Fruit fly (Drosophila melanogaster) whole organism, embryonic: ENCODE data around the gene yellow-b.

Experiments
- Antp ChIP-seq: fragments of 200-800 bp; sonication (Bioruptor generic); optimal IDR thresholded peaks from 3 replicates; lab custom pipeline; 2016; ENCODE audit warnings: missing biosample characterization, missing genetic modification characterization
- Awh ChIP-seq: fragments of 200-800 bp; sonication (Bioruptor generic); IDR thresholded peaks from 2 replicates; pipeline ENCODE4, ENCODE4 v1.3.6; 2022; ENCODE audit warnings: missing biosample characterization, missing genetic modification characterization
- CG10654 ChIP-seq: fragments of 200-800 bp; sonication (Bioruptor generic); optimal IDR thresholded peaks from 2 replicates; lab custom pipeline; 2016; ENCODE audit warnings: missing biosample characterization, missing genetic modification characterization
- CG12155 ChIP-seq: fragments of 200-800 bp; sonication (Bioruptor generic); optimal IDR thresholded peaks from 3 replicates; lab custom pipeline; 2016; ENCODE audit warnings: missing biosample characterization, missing genetic modification characterization
- CG12744 ChIP-seq: fragments of 200-800 bp; sonication (Bioruptor generic); optimal IDR thresholded peaks from 2 replicates; lab custom pipeline; 2016; ENCODE audit warnings: missing biosample characterization, missing genetic modification characterization
- CG12942 ChIP-seq: fragments of 200-800 bp; sonication (Bioruptor generic); optimal IDR thresholded peaks from 3 replicates; lab custom pipeline; 2016; ENCODE audit warnings: missing biosample characterization, missing genetic modification characterization
- CG13287 ChIP-seq: fragments of 200-800 bp; sonication (Bioruptor generic); IDR thresholded peaks from 2 replicates; pipeline ENCODE4 v1.3.6; 2022; ENCODE audit warnings: missing biosample characterization, missing genetic modification characterization; ENCODE audit not compliant: partially characterized antibody
- CG16813 ChIP-seq: fragments of 200-800 bp; sonication (Bioruptor generic); IDR thresholded peaks from 3 replicates; pipeline ENCODE4 v1.3.6; 2022; ENCODE audit warnings: missing biosample characterization, missing genetic modification characterization; ENCODE audit not compliant: partially characterized antibody
- CG16815 ChIP-seq: fragments of 200-800 bp; sonication (Bioruptor generic); optimal IDR thresholded peaks from 3 replicates; lab custom pipeline; 2017; ENCODE audit warnings: missing biosample characterization, mild to moderate bottlenecking, missing genetic modification characterization
- CG17328 ChIP-seq: fragments of 200-800 bp; sonication (Bioruptor generic); IDR thresholded peaks from 2 replicates; pipeline ENCODE4 v1.3.6; 2022; ENCODE audit warnings: missing biosample characterization, missing genetic modification characterization
- CG17361 ChIP-seq: fragments of 200-800 bp; sonication (Bioruptor generic); IDR thresholded peaks from 3 replicates; pipeline ENCODE4 v1.3.6; 2022; ENCODE audit warnings: missing biosample characterization, missing genetic modification characterization
- CG1832 ChIP-seq: fragments of 200-800 bp; sonication (Bioruptor generic); optimal IDR thresholded peaks from 2 replicates; lab custom pipeline; 2017; ENCODE audit warnings: missing biosample characterization, mild to moderate bottlenecking, missing genetic modification characterization, inconsistent platforms
- CG18619 ChIP-seq: fragments of 200-800 bp; sonication (Bioruptor generic); optimal IDR thresholded peaks from 3 replicates; lab custom pipeline; 2017; ENCODE audit warnings: missing biosample characterization, mild to moderate bottlenecking, missing genetic modification characterization
- CG32767 ChIP-seq: fragments of 200-800 bp; sonication (Bioruptor generic); IDR thresholded peaks from 2 replicates; pipeline ENCODE4 v1.3.6; 2022; ENCODE audit warnings: missing biosample characterization, missing genetic modification characterization
- CG32772 ChIP-seq: fragments of 200-800 bp; sonication (Bioruptor generic); IDR thresholded peaks from 2 replicates; pipeline ENCODE4 v1.3.6; 2022; ENCODE audit warnings: missing biosample characterization, missing genetic modification characterization
- CG3726 ChIP-seq: fragments of 200-800 bp; sonication (Bioruptor generic); IDR thresholded peaks from 3 replicates; pipeline ENCODE4, ENCODE4 v1.3.6; 2022; ENCODE audit warnings: missing biosample characterization, missing genetic modification characterization
- CG6654 ChIP-seq: fragments of 200-800 bp; sonication (Bioruptor generic); optimal IDR thresholded peaks from 2 replicates; lab custom pipeline; 2017; ENCODE audit warnings: missing biosample characterization, mild to moderate bottlenecking, missing genetic modification characterization
- CG6683 ChIP-seq: fragments of 200-800 bp; sonication (Bioruptor generic); optimal IDR thresholded peaks from 2 replicates; lab custom pipeline; 2017; ENCODE audit warnings: missing biosample characterization, mild to moderate bottlenecking, missing genetic modification characterization, missing genetic modification reagents
- CG8290 ChIP-seq, 3 experiments: fragments of 200-800 bp; sonication (Bioruptor generic); optimal IDR thresholded peaks; 2 replicates each; lab custom pipeline; 2016 to 2019; ENCODE audit warnings: missing biosample characterization in 3 of 3, missing genetic modification characterization in 3 of 3, mild to moderate bottlenecking in 2 of 3, moderate library complexity in 1 of 3
- D19B ChIP-seq: fragments of 200-800 bp; sonication (Bioruptor generic); optimal IDR thresholded peaks from 2 replicates; lab custom pipeline; 2017; ENCODE audit warnings: missing biosample characterization, mild to moderate bottlenecking, missing genetic modification characterization
- Dad ChIP-seq: fragments of 200-800 bp; sonication (Bioruptor generic); optimal IDR thresholded peaks from 3 replicates; lab custom pipeline; 2016; ENCODE audit warnings: missing biosample characterization, missing genetic modification characterization
- Dek ChIP-seq: fragments of 200-800 bp; sonication (Bioruptor generic); optimal IDR thresholded peaks from 3 replicates; lab custom pipeline; 2019; ENCODE audit warnings: missing biosample characterization, mild to moderate bottlenecking, missing genetic modification characterization, moderate library complexity
- Dp ChIP-seq: fragments of 200-800 bp; sonication (Bioruptor generic); optimal IDR thresholded peaks from 2 replicates; lab custom pipeline; 2018; ENCODE audit warnings: missing biosample characterization, mild to moderate bottlenecking, missing genetic modification characterization, moderate library complexity
- H2.0 ChIP-seq: fragments of 200-800 bp; sonication (Bioruptor generic); IDR thresholded peaks from 2 replicates; pipeline ENCODE4 v1.3.6; 2022; ENCODE audit warnings: missing biosample characterization, missing genetic modification characterization
- HLHmδ ChIP-seq: fragments of 200-800 bp; sonication (Bioruptor generic); optimal IDR thresholded peaks from 2 replicates; lab custom pipeline; 2018; ENCODE audit warnings: missing biosample characterization, mild to moderate bottlenecking, missing genetic modification characterization, moderate library complexity
- Hr39 ChIP-seq: fragments of >200 bp; optimal IDR thresholded peaks from 2 replicates; lab custom pipeline; 2017
- MBD-R2 ChIP-seq: fragments of 200-800 bp; sonication (Bioruptor generic); IDR thresholded peaks from 2 replicates; pipeline ENCODE4 v1.3.6; 2022; ENCODE audit warnings: missing biosample characterization, missing genetic modification characterization
- MTF-1 ChIP-seq: fragments of 200-800 bp; sonication (Bioruptor generic); optimal IDR thresholded peaks from 2 replicates; lab custom pipeline; 2018; ENCODE audit warnings: missing biosample characterization, mild to moderate bottlenecking, missing genetic modification characterization, borderline replicate concordance
- Nf-YC ChIP-seq: fragments of 200-800 bp; optimal IDR thresholded peaks from 3 replicates; lab custom pipeline; 2019; ENCODE audit warnings: missing biosample characterization, mild to moderate bottlenecking, missing genetic modification characterization, moderate library complexity
- Optix ChIP-seq: fragments of 200-800 bp; sonication (Bioruptor generic); IDR thresholded peaks from 3 replicates; pipeline ENCODE4 v1.3.6; 2022; ENCODE audit warnings: missing biosample characterization, missing genetic modification characterization
- Rx ChIP-seq: fragments of 200-800 bp; sonication (Bioruptor generic); IDR thresholded peaks from 2 replicates; pipeline ENCODE4 v1.3.6; 2022; ENCODE audit warnings: missing biosample characterization, missing genetic modification characterization
- Ssrp ChIP-seq: fragments of 200-800 bp; sonication (Bioruptor generic); optimal IDR thresholded peaks from 2 replicates; lab custom pipeline; 2018; ENCODE audit warnings: missing biosample characterization, mild to moderate bottlenecking, missing genetic modification characterization, moderate library complexity
- bowl ChIP-seq: fragments of 200-800 bp; sonication (Bioruptor generic); IDR thresholded peaks from 2 replicates; pipeline ENCODE4 v1.3.6; 2022; ENCODE audit warnings: missing biosample characterization, missing genetic modification characterization
- caup ChIP-seq: fragments of 200-800 bp; sonication (Bioruptor generic); optimal IDR thresholded peaks from 3 replicates; lab custom pipeline; 2017; ENCODE audit warnings: missing biosample characterization, mild to moderate bottlenecking, missing genetic modification characterization, moderate library complexity; ENCODE audit not compliant: severe bottlenecking
- chinmo ChIP-seq: fragments of 200-800 bp; sonication (Bioruptor generic); IDR thresholded peaks from 4 replicates; pipeline ENCODE4 v1.3.6; 2022; ENCODE audit warnings: missing biosample characterization, missing genetic modification characterization; ENCODE audit not compliant: partially characterized antibody
- dimm ChIP-seq: fragments of 200-800 bp; sonication (Bioruptor generic); IDR thresholded peaks from 2 replicates; pipeline ENCODE4 v1.3.6; 2022; ENCODE audit warnings: missing biosample characterization, missing genetic modification characterization
- gsb-n ChIP-seq: fragments of 200-800 bp; sonication (Bioruptor generic); optimal IDR thresholded peaks from 3 replicates; lab custom pipeline; 2018; ENCODE audit warnings: missing biosample characterization, mild to moderate bottlenecking, missing genetic modification characterization
- ham ChIP-seq: fragments of 200-800 bp; sonication (Bioruptor generic); IDR thresholded peaks from 2 replicates; pipeline ENCODE4 v1.3.6; 2022; ENCODE audit warnings: missing biosample characterization, missing genetic modification characterization
- ind ChIP-seq: fragments of 200-800 bp; sonication (Bioruptor generic); optimal IDR thresholded peaks from 3 replicates; lab custom pipeline; 2016; ENCODE audit warnings: missing biosample characterization, missing genetic modification characterization
- nerfin-1 ChIP-seq: fragments of 200-800 bp; sonication (Bioruptor generic); optimal IDR thresholded peaks from 3 replicates; lab custom pipeline; 2019; ENCODE audit warnings: missing biosample characterization, mild to moderate bottlenecking, missing genetic modification characterization, moderate library complexity
- pfk ChIP-seq: fragments of 200-800 bp; sonication (Bioruptor generic); optimal IDR thresholded peaks from 2 replicates; lab custom pipeline; 2018; ENCODE audit warnings: missing biosample characterization, mild to moderate bottlenecking, missing genetic modification characterization, moderate library complexity
- prd ChIP-seq, 3 experiments: fragments of >200 bp in 2 of 3; fragments of 200-800 bp in 1 of 3; sonication (Bioruptor generic) in 1 of 3; optimal IDR thresholded peaks in 2 of 3; IDR thresholded peaks in 1 of 3; 2 replicates in 2 of 3; 3 replicates in 1 of 3; pipeline versions ENCODE4 v1.3.6 to Lab custom; 2017 to 2022; ENCODE audit warnings: missing biosample characterization in 1 of 3, missing genetic modification characterization in 1 of 3
- psq ChIP-seq: fragments of 200-800 bp; sonication (Bioruptor generic); optimal IDR thresholded peaks from 2 replicates; lab custom pipeline; 2017; ENCODE audit warnings: missing biosample characterization, missing genetic modification characterization
- repo ChIP-seq: fragments of 200-800 bp; sonication (Bioruptor generic); optimal IDR thresholded peaks from 2 replicates; lab custom pipeline; 2016; ENCODE audit warnings: missing biosample characterization, missing genetic modification characterization
- scrt ChIP-seq: fragments of 200-800 bp; sonication (Bioruptor generic); optimal IDR thresholded peaks from 2 replicates; lab custom pipeline; 2018; ENCODE audit warnings: missing biosample characterization, mild to moderate bottlenecking, missing genetic modification characterization, moderate library complexity
- sqz ChIP-seq: fragments of 200-800 bp; sonication (Bioruptor generic); optimal IDR thresholded peaks from 3 replicates; lab custom pipeline; 2018; ENCODE audit warnings: missing biosample characterization, mild to moderate bottlenecking, missing genetic modification characterization
- ssp ChIP-seq: fragments of 200-800 bp; sonication (Bioruptor generic); IDR thresholded peaks from 2 replicates; pipeline ENCODE4 v1.3.6; 2022; ENCODE audit warnings: missing biosample characterization, missing genetic modification characterization
- tgo ChIP-seq: fragments of 200-800 bp; sonication (Bioruptor generic); IDR thresholded peaks from 3 replicates; pipeline ENCODE4 v1.3.6; 2022; ENCODE audit warnings: missing biosample characterization, missing genetic modification characterization
- tll ChIP-seq, 2 experiments: fragments of 200-800 bp in 1 of 2; fragments of >200 bp in 1 of 2; sonication (Bioruptor generic) in 1 of 2; optimal IDR thresholded peaks; 2 replicates each; lab custom pipeline; 2017 to 2019; ENCODE audit warnings: missing biosample characterization in 2 of 2, missing genetic modification characterization in 2 of 2, mild to moderate bottlenecking in 1 of 2, moderate library complexity in 1 of 2
- wdn ChIP-seq: fragments of 200-800 bp; sonication (Bioruptor generic); IDR thresholded peaks from 2 replicates; pipeline ENCODE4 v1.3.6; 2022; ENCODE audit warnings: missing biosample characterization, missing genetic modification characterization

yellow-b gene

dm6 chr2L:16709693-16710092, 44.4 kb upstream of the yellow-b start (continued):
- TF ChIP-seq bowl (GFP tag; lab: Robert Waterston, UW) (peak; percentile 76; the same call in 1 of the 2 replicates), CG16813 (GFP tag; lab: Robert Waterston, UW) (no peak), ham (GFP tag; lab: Robert Waterston, UW) (no peak), prd (optimal IDR thresholded peaks at IDR 0.05; lab: Kevin White, UChicago) (no peak), prd (GFP tag; IDR thresholded peaks at IDR 0.05; lab: Robert Waterston, UW) (no peak), pfk (GFP tag; lab: Kevin White, UChicago) (no peak), CG8290 (GFP tag; optimal IDR thresholded peaks at IDR 0.05; lab: Kevin White, UChicago) (peak; percentile 15), CG8290 (tag; optimal IDR thresholded peaks at IDR 0.05; lab: Kevin White, UChicago) (peak in 1 of 2 experiments; percentile 52), Dek (tag; lab: Kevin White, UChicago) (peak; percentile 65), Dad (GFP tag; lab: Kevin White, UChicago) (no peak), tgo (GFP tag; lab: Robert Waterston, UW) (peak; percentile 78), scrt (GFP tag; lab: Kevin White, UChicago) (no peak), CG32772 (GFP tag; lab: Robert Waterston, UW) (no peak), HLHmδ (GFP tag; lab: Kevin White, UChicago) (no peak), tll (GFP tag; optimal IDR thresholded peaks at IDR 0.05; lab: Kevin White, UChicago) (no peak), chinmo (no peak), Hr39 (lab: Kevin White, UChicago) (no peak), D19B (no peak), CG16815 (GFP tag; lab: Kevin White, UChicago) (no peak), Dp (GFP tag; lab: Kevin White, UChicago) (no peak), CG18619 (GFP tag; lab: Kevin White, UChicago) (peak; percentile 49), Awh (no peak), CG6683 (no peak), CG1832 (GFP tag; lab: Kevin White, UChicago) (no peak), psq (GFP tag; lab: Kevin White, UChicago) (peak; percentile 11), MBD-R2 (GFP tag; lab: Robert Waterston, UW) (peak; percentile 33; the same call in 1 of the 2 replicates), Antp (GFP tag; lab: Kevin White, UChicago) (no peak), H2.0 (GFP tag; lab: Robert Waterston, UW) (peak; percentile 80), CG12744 (no peak), ssp (GFP tag; lab: Robert Waterston, UW) (peak; percentile 56), CG13287 (GFP tag; lab: Robert Waterston, UW) (no peak), repo (GFP tag; lab: Kevin White, UChicago) (no peak), wdn (GFP tag; lab: Robert Waterston, UW) (peak; percentile 31; the same call in 1 of the 2 replicates), CG12942 (GFP tag; lab: Kevin White, UChicago) (peak; percentile 44), CG6654 (GFP tag; lab: Kevin White, UChicago) (no peak), Nf-YC (no peak), CG17328 (peak; percentile 88), Optix (GFP tag; lab: Robert Waterston, UW) (peak; percentile 22; the same call in 1 of the 3 replicates), CG10654 (GFP tag; lab: Kevin White, UChicago) (no peak), MTF-1 (GFP tag; lab: Kevin White, UChicago) (no peak), sqz (GFP tag; lab: Kevin White, UChicago) (no peak), dimm (GFP tag; lab: Robert Waterston, UW) (no peak), Ssrp (peak; percentile 72), ind (GFP tag; lab: Kevin White, UChicago) (no peak), CG17361 (no peak), CG12155 (GFP tag; lab: Kevin White, UChicago) (peak; percentile 31), caup (peak; percentile 57), nerfin-1 (tag; lab: Kevin White, UChicago) (no peak), CG32767 (peak; percentile 81), Rx (GFP tag; lab: Robert Waterston, UW) (no peak), gsb-n (tag; lab: Kevin White, UChicago) (peak; percentile 62), CG3726 (GFP tag; lab: Robert Waterston, UW) (no peak)
